Worm (Caenorhabditis elegans): Measurements from ENCODE around the gene sma-9.

Gene sma-9

ce11 chrX:10769232-10769738, at the start of gene sma-9:
sma-9 (plus strand) TSS chrX:10769282.
- TF ChIP-seq unc-62 (GFP tag; optimal IDR thresholded peaks at IDR 0.05): no peak

- no peak for TF ChIP-seq unc-62 (GFP tag; optimal IDR thresholded peaks at IDR 0.05)
Observed at ce11 chrX:10721954-10722353, 47.1 kb upstream of the sma-9 start, which contains the start of gene mbr-1. mbr-1 (minus strand) TSS chrX:10722054.

- no peak for TF ChIP-seq unc-62 (GFP tag; optimal IDR thresholded peaks at IDR 0.05)
Observed at ce11 chrX:10727696-10728095, 41.4 kb upstream of the sma-9 start.

ce11 chrX:10731837-10732236, 37.2 kb upstream of the sma-9 start:
- TF ChIP-seq unc-62 (GFP tag; optimal IDR thresholded peaks at IDR 0.05): no peak

- no peak for TF ChIP-seq unc-62 (GFP tag; optimal IDR thresholded peaks at IDR 0.05)
Observed at ce11 chrX:10734026-10734425, 35.1 kb upstream of the sma-9 start, which contains the start of gene egl-36. egl-36 (plus strand) TSS chrX:10734326.

ce11 chrX:10746388-10746787, 22.7 kb upstream of the sma-9 start, which contains the start of gene R07A4.2:
R07A4.2 (minus strand) TSS chrX:10746488.
- TF ChIP-seq unc-62 (GFP tag; optimal IDR thresholded peaks at IDR 0.05): no peak

ce11 chrX:10748145-10748544, 20.9 kb upstream of the sma-9 start:
- TF ChIP-seq unc-62 (GFP tag; optimal IDR thresholded peaks at IDR 0.05): no peak

- no peak for TF ChIP-seq unc-62 (GFP tag; optimal IDR thresholded peaks at IDR 0.05)
Observed at ce11 chrX:10753403-10753802, 15.7 kb upstream of the sma-9 start, which contains the start of gene R07A4.3. R07A4.3 (plus strand) TSS chrX:10753703.

- no peak for TF ChIP-seq unc-62 (GFP tag; optimal IDR thresholded peaks at IDR 0.05)
Observed at ce11 chrX:10754532-10754931, 14.6 kb upstream of the sma-9 start.

- no peak for TF ChIP-seq unc-62 (GFP tag; optimal IDR thresholded peaks at IDR 0.05)
Observed at ce11 chrX:10756185-10756584, 12.9 kb upstream of the sma-9 start.

- TF ChIP-seq unc-62 (GFP tag; optimal IDR thresholded peaks at IDR 0.05): no peak
Observed at ce11 chrX:10757608-10758007, 11.5 kb upstream of the sma-9 start, which contains the start of gene R07A4.4. R07A4.4 (minus strand) TSS chrX:10757708.

- TF ChIP-seq unc-62 (GFP tag; optimal IDR thresholded peaks at IDR 0.05): no peak
Observed at ce11 chrX:10758453-10758852, 10.6 kb upstream of the sma-9 start.

ce11 chrX:10760958-10761357, 8.1 kb upstream of the sma-9 start:
- no peak for TF ChIP-seq unc-62 (GFP tag; optimal IDR thresholded peaks at IDR 0.05)

ce11 chrX:10763383-10763782, 5.7 kb upstream of the sma-9 start:
- no peak for TF ChIP-seq unc-62 (GFP tag; optimal IDR thresholded peaks at IDR 0.05)

- TF ChIP-seq unc-62 (GFP tag; optimal IDR thresholded peaks at IDR 0.05): no peak
Observed at ce11 chrX:10766123-10766622, 2.9 kb upstream of the sma-9 start.

- TF ChIP-seq unc-62 (GFP tag; optimal IDR thresholded peaks at IDR 0.05): no peak
Observed at ce11 chrX:10766966-10767644, 2.0 kb upstream of the sma-9 start.

ce11 chrX:10767669-10768068, 1.4 kb upstream of the sma-9 start:
- TF ChIP-seq unc-62 (GFP tag; optimal IDR thresholded peaks at IDR 0.05): no peak
